Fruit fly (Drosophila melanogaster): ENCODE data around the gene CG15209.

Gene CG15209

DNA sequence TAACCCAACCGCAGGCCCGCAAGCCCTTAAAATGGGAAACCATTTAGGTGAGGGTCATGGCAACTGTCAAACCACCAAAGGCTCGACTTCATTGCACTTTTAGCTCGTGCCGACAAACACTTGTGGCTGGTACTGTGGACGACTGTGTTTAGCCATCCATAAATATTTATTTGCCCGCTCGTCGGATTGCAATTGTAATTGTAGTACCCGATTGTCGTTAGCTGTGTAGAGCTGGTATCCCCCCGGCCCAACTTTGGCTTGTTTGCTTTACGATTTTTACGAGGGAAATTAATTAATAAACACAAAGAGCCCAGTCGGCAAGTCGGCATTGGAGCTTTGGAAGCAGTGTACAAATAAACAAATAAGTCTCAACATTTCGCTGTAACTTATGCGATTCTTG is 3.3 kb downstream of the CG15209 start:
- no peak for TF ChIP-seq eg (GFP tag; IDR thresholded peaks at IDR 0.05)
- no peak for TF ChIP-seq Eip93F (GFP tag; optimal IDR thresholded peaks at IDR 0.05)
- no peak for TF ChIP-seq CG6808 (GFP tag; optimal IDR thresholded peaks at IDR 0.05)
- no peak for TF ChIP-seq ss (GFP tag; optimal IDR thresholded peaks at IDR 0.05)
- no peak for TF ChIP-seq Ets96B (tag; optimal IDR thresholded peaks at IDR 0.05)
- TF ChIP-seq Hr39 (GFP tag; optimal IDR thresholded peaks at IDR 0.05) = no peak
- no peak for TF ChIP-seq CG11762 (GFP tag; optimal IDR thresholded peaks at IDR 0.05; ENCODE audit: insufficient read depth)
- TF ChIP-seq dac (GFP tag; optimal IDR thresholded peaks at IDR 0.05) = no peak
- TF ChIP-seq Sox15 (GFP tag; optimal IDR thresholded peaks at IDR 0.05) = no peak
- TF ChIP-seq salr (GFP tag; optimal IDR thresholded peaks at IDR 0.05) = no peak
- TF ChIP-seq CG31627 (GFP tag; optimal IDR thresholded peaks at IDR 0.05) = no peak
- no peak for TF ChIP-seq Hr4 (GFP tag; optimal IDR thresholded peaks at IDR 0.05)
- no peak for TF ChIP-seq dsx (GFP tag; optimal IDR thresholded peaks at IDR 0.05; ENCODE audit: poor library complexity, severe bottlenecking)
- no peak for TF ChIP-seq CG10631 (GFP tag; optimal IDR thresholded peaks at IDR 0.05)
- no peak for TF ChIP-seq CG6792 (GFP tag; optimal IDR thresholded peaks at IDR 0.05)
- TF ChIP-seq Ets21C (GFP tag; optimal IDR thresholded peaks at IDR 0.05) = no peak
- no peak for TF ChIP-seq fkh (GFP tag; optimal IDR thresholded peaks at IDR 0.05)
- TF ChIP-seq CG8119 (GFP tag; IDR thresholded peaks at IDR 0.05) = no peak

- TF ChIP-seq cyc (GFP tag; optimal IDR thresholded peaks at IDR 0.05) (peak; percentile 35), esn (GFP tag; optimal IDR thresholded peaks at IDR 0.05) (peak; percentile 43), CG32006 (GFP tag; optimal IDR thresholded peaks at IDR 0.05) (no peak), Hr39 (GFP tag; optimal IDR thresholded peaks at IDR 0.05) (peak; percentile 37), Ets21C (GFP tag; optimal IDR thresholded peaks at IDR 0.05) (peak; percentile 37), Sox14 (GFP tag; optimal IDR thresholded peaks at IDR 0.05) (peak; percentile 44), achi (GFP tag; optimal IDR thresholded peaks at IDR 0.05) (peak; percentile 43), Smox (GFP tag; optimal IDR thresholded peaks at IDR 0.05) (peak; percentile 1), CG31627 (GFP tag; optimal IDR thresholded peaks at IDR 0.05) (peak; percentile 29), eg (GFP tag; IDR thresholded peaks at IDR 0.05) (no peak), CG16779 (tag; optimal IDR thresholded peaks at IDR 0.05) (no peak), lz (GFP tag; optimal IDR thresholded peaks at IDR 0.05) (peak; percentile 34), CG6808 (GFP tag; optimal IDR thresholded peaks at IDR 0.05) (no peak), spab (GFP tag; optimal IDR thresholded peaks at IDR 0.05) (no peak), topi (GFP tag; optimal IDR thresholded peaks at IDR 0.05) (peak; percentile 38), CG3032 (tag; optimal IDR thresholded peaks at IDR 0.05) (peak; percentile 24)
Observed at dm6 chrX:10846972-10847435, 5.0 kb downstream of the CG15209 start, which contains the start of gene sbr. TSS of gene sbr (minus strand) at chrX:10847092.

- TF ChIP-seq Ets21C (GFP tag; optimal IDR thresholded peaks at IDR 0.05) (no peak), CG10631 (GFP tag; optimal IDR thresholded peaks at IDR 0.05) (no peak), CG9139 (GFP tag; optimal IDR thresholded peaks at IDR 0.05) (no peak), esn (GFP tag; optimal IDR thresholded peaks at IDR 0.05) (no peak), CG7368 (GFP tag; optimal IDR thresholded peaks at IDR 0.05) (no peak), Eip78C (GFP tag) (no peak), vri (GFP tag; optimal IDR thresholded peaks at IDR 0.05) (no peak), Sox102F (GFP tag; optimal IDR thresholded peaks at IDR 0.05) (no peak), CG6163 (GFP tag; IDR thresholded peaks at IDR 0.05) (no peak), Hr39 (GFP tag; optimal IDR thresholded peaks at IDR 0.05) (no peak), CG3919 (GFP tag; optimal IDR thresholded peaks at IDR 0.05) (no peak)
Observed at dm6 chrX:10847436-10847446, 5.2 kb downstream of the CG15209 start, which contains the start of gene Pgls. TSS of gene Pgls (plus strand) at chrX:10847438.

DNA sequence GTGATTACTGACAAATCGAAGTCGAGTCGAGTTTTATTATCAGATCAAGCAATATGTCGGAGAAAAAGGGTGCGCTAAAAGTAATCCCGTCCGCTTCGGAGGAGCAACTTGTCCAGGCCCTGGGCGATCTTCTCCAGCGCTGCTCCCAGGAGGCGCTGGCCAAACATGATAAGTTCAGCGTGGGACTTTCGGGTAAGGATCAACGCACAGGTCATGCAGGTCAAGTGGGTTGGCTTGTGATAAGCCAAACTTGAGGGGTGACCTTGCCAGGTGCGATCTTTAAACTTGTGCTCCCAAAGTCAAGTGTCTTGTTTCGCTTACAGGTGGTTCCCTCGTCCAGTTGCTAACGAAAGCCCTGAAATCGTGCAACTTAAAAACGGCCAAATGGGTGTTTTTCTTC is 5.4 kb downstream of the CG15209 start:
- TF ChIP-seq CG16779 (tag; optimal IDR thresholded peaks at IDR 0.05) = no peak
- TF ChIP-seq Eip78C (GFP tag) = peak; percentile 24
- no peak for TF ChIP-seq fd59A (GFP tag; optimal IDR thresholded peaks at IDR 0.05)
- TF ChIP-seq Eip75B (GFP tag; optimal IDR thresholded peaks at IDR 0.05) = no peak
- TF ChIP-seq CG1621 (tag; optimal IDR thresholded peaks at IDR 0.05) = no peak
- no peak for TF ChIP-seq CG10669 (GFP tag; optimal IDR thresholded peaks at IDR 0.05)
- no peak for TF ChIP-seq CG9139 (GFP tag; optimal IDR thresholded peaks at IDR 0.05)
- no peak for TF ChIP-seq esn (GFP tag; optimal IDR thresholded peaks at IDR 0.05)
- TF ChIP-seq CG3919 (GFP tag; optimal IDR thresholded peaks at IDR 0.05) = no peak
- TF ChIP-seq CG7368 (GFP tag; optimal IDR thresholded peaks at IDR 0.05) = no peak
- no peak for TF ChIP-seq CG6854 (GFP tag; optimal IDR thresholded peaks at IDR 0.05)
- TF ChIP-seq Hr4 (GFP tag; optimal IDR thresholded peaks at IDR 0.05) = no peak
- peak; percentile 94 for TF ChIP-seq svp (GFP tag)
- no peak for TF ChIP-seq Eip93F (GFP tag; optimal IDR thresholded peaks at IDR 0.05)
- TF ChIP-seq Hr38 (GFP tag; optimal IDR thresholded peaks at IDR 0.05) = no peak
